Worm (Caenorhabditis elegans) whole organism, young adult: ENCODE measurements around the gene B0024.3.
A peak's percentile ranks its signal among the peaks of the same experiment; 100 is the strongest.

Source experiments
- B0261.1 ChIP-seq: sonication (generic microtip); optimal IDR thresholded peaks from 2 replicates; lab custom pipeline; 2016; ENCODE audit warnings: mild to moderate bottlenecking, missing genetic modification characterization, moderate library complexity, missing compliant biosample characterization
- B0336.3 ChIP-seq: fragments of 200-800 bp; sonication (Bioruptor generic); IDR thresholded peaks from 2 replicates; pipeline ENCODE4 v1.3.6; 2022; ENCODE audit warnings: missing genetic modification characterization, missing compliant biosample characterization
- C06A6.2 ChIP-seq: fragments of 200-800 bp; sonication (Bioruptor generic); conservative IDR thresholded peaks from 2 replicates; pipeline ENCODE4 v1.3.6; 2022; ENCODE audit warnings: missing genetic modification characterization, missing compliant biosample characterization
- C17E4.6 ChIP-seq: fragments of 200-800 bp; sonication (Bioruptor generic); IDR thresholded peaks from 2 replicates; pipeline ENCODE4 v1.3.6; 2022; ENCODE audit warnings: missing genetic modification reagents, missing genetic modification characterization, missing compliant biosample characterization
- D2030.7 ChIP-seq: fragments of 200-800 bp; sonication (Bioruptor generic); IDR thresholded peaks from 2 replicates; pipeline ENCODE4 v1.3.6; 2022; ENCODE audit warnings: missing genetic modification reagents, missing genetic modification characterization, missing compliant biosample characterization
- F49E8.2 ChIP-seq: sonication (generic microtip); optimal IDR thresholded peaks from 3 replicates; lab custom pipeline; 2017; ENCODE audit warnings: missing genetic modification characterization, mild to moderate bottlenecking, missing compliant biosample characterization, antibody characterized with exemption, moderate library complexity; ENCODE audit not compliant: insufficient read depth
- F57A8.1 ChIP-seq: fragments of 200-800 bp; sonication (Bioruptor generic); optimal IDR thresholded peaks from 2 replicates; lab custom pipeline; 2018; ENCODE audit warnings: mild to moderate bottlenecking, missing genetic modification characterization, moderate library complexity, missing compliant biosample characterization
- Y53G8AR.9 ChIP-seq: fragments of 200-800 bp; sonication (Bioruptor generic); conservative IDR thresholded peaks from 2 replicates; pipeline ENCODE4 v1.3.6; 2022; ENCODE audit warnings: missing genetic modification reagents, missing genetic modification characterization, missing compliant biosample characterization
- Y56A3A.18 ChIP-seq: fragments of 200-800 bp; sonication (Bioruptor generic); IDR thresholded peaks from 2 replicates; pipeline ENCODE4 v1.3.6; 2022; ENCODE audit warnings: missing genetic modification reagents, missing genetic modification characterization, missing compliant biosample characterization
- Y95B8A.8 ChIP-seq: fragments of 200-800 bp; sonication (Bioruptor generic); IDR thresholded peaks from 2 replicates; pipeline ENCODE4 v1.3.6; 2022; ENCODE audit warnings: missing genetic modification reagents, missing genetic modification characterization, missing compliant biosample characterization
- ama-1 ChIP-seq, 3 experiments: fragments of 150-350 bp in 1 of 3; sonication (generic microtip) in 2 of 3; optimal IDR thresholded peaks; 2 replicates each; lab custom pipeline; 2014 to 2018; ENCODE audit warnings: missing biosample characterization in 2 of 3, missing genetic modification characterization in 2 of 3, missing genetic modification reagents in 2 of 3
- aptf-2 ChIP-seq: fragments of 200-800 bp; sonication (Bioruptor generic); conservative IDR thresholded peaks from 2 replicates; pipeline ENCODE4 v1.3.6; 2022; ENCODE audit warnings: missing genetic modification reagents, missing genetic modification characterization, missing compliant biosample characterization
- athp-1 ChIP-seq: sonication (generic microtip); optimal IDR thresholded peaks from 2 replicates; lab custom pipeline; 2017; ENCODE audit warnings: mild to moderate bottlenecking, missing genetic modification characterization, missing compliant biosample characterization
- cebp-1 ChIP-seq, 2 experiments: fragments of 200-800 bp in 1 of 2; sonication (Bioruptor generic) in 1 of 2; sonication (generic microtip) in 1 of 2; IDR thresholded peaks in 1 of 2; optimal IDR thresholded peaks in 1 of 2; 2 replicates each; pipeline versions ENCODE4 v1.3.6 to Lab custom; 2017 to 2022; ENCODE audit warnings: missing compliant biosample characterization in 2 of 2, missing genetic modification characterization in 2 of 2, mild to moderate bottlenecking in 1 of 2, missing genetic modification reagents in 1 of 2, moderate library complexity in 1 of 2
- ceh-100 ChIP-seq: fragments of 200-800 bp; sonication (Bioruptor generic); IDR thresholded peaks from 2 replicates; pipeline ENCODE4 v1.3.6; 2022; ENCODE audit warnings: missing genetic modification reagents, missing genetic modification characterization, missing compliant biosample characterization
- egl-44 ChIP-seq: fragments of 200-800 bp; sonication (Bioruptor generic); IDR thresholded peaks from 2 replicates; pipeline ENCODE4 v1.3.6; 2022; ENCODE audit warnings: missing genetic modification reagents, missing genetic modification characterization, missing compliant biosample characterization
- egrh-3 ChIP-seq: fragments of 200-800 bp; sonication (Bioruptor generic); IDR thresholded peaks from 2 replicates; pipeline ENCODE4 v1.3.6; 2022; ENCODE audit warnings: missing genetic modification reagents, missing genetic modification characterization, missing compliant biosample characterization
- him-1 ChIP-seq: sonication (generic microtip); optimal IDR thresholded peaks from 2 replicates; lab custom pipeline; 2016; ENCODE audit warnings: missing genotype, missing genetic modification reagents, missing genetic modification characterization, missing compliant biosample characterization
- hmg-1.2 ChIP-seq: fragments of 200-800 bp; sonication (Bioruptor generic); IDR thresholded peaks from 2 replicates; pipeline ENCODE4 v1.3.6; 2022; ENCODE audit warnings: missing genetic modification reagents, missing genetic modification characterization, missing compliant biosample characterization
- lsl-1 ChIP-seq: fragments of 200-800 bp; sonication (Bioruptor generic); optimal IDR thresholded peaks from 2 replicates; lab custom pipeline; 2018; ENCODE audit warnings: mild to moderate bottlenecking, missing genetic modification characterization, moderate library complexity, missing compliant biosample characterization
- madf-6 ChIP-seq: fragments of 200-800 bp; sonication (Bioruptor generic); IDR thresholded peaks from 2 replicates; pipeline ENCODE4 v1.3.6; 2022; ENCODE audit warnings: missing genetic modification reagents, missing genetic modification characterization, missing compliant biosample characterization
- mel-28 ChIP-seq: sonication (generic microtip); optimal IDR thresholded peaks from 2 replicates; lab custom pipeline; 2016; ENCODE audit warnings: borderline replicate concordance, mild to moderate bottlenecking, missing genetic modification characterization, missing compliant biosample characterization
- mxl-1 ChIP-seq: sonication (generic microtip); optimal IDR thresholded peaks from 2 replicates; lab custom pipeline; 2016; ENCODE audit warnings: missing genetic modification characterization, missing compliant biosample characterization
- nfya-1 ChIP-seq: sonication (generic microtip); optimal IDR thresholded peaks from 2 replicates; lab custom pipeline; 2017; ENCODE audit warnings: antibody characterized with exemption, missing compliant biosample characterization, missing genetic modification characterization, borderline replicate concordance; ENCODE audit not compliant: insufficient read depth
- nfyb-1 ChIP-seq: fragments of 200-800 bp; sonication (Bioruptor generic); IDR thresholded peaks from 2 replicates; pipeline ENCODE4 v1.3.6; 2022; ENCODE audit warnings: missing genetic modification reagents, missing genetic modification characterization, missing compliant biosample characterization
- nhr-80 ChIP-seq: sonication (generic microtip); optimal IDR thresholded peaks from 2 replicates; lab custom pipeline; 2016; ENCODE audit warnings: missing genetic modification characterization, missing compliant biosample characterization
- nhr-90 ChIP-seq: sonication (generic microtip); optimal IDR thresholded peaks from 2 replicates; lab custom pipeline; 2016; ENCODE audit warnings: missing genotype, mild to moderate bottlenecking, missing genetic modification characterization, missing compliant biosample characterization
- snpc-4 ChIP-seq, 5 experiments: fragments of 150-350 bp in 1 of 5; sonication (generic microtip) in 4 of 5; optimal IDR thresholded peaks; 2 replicates each; lab custom pipeline; 2014 to 2018; ENCODE audit warnings: missing genetic modification characterization in 5 of 5, missing biosample characterization in 3 of 5, antibody characterized with exemption in 2 of 5, mild to moderate bottlenecking in 2 of 5, missing compliant biosample characterization in 2 of 5, missing genotype in 2 of 5, moderate library complexity in 2 of 5, missing genetic modification reagents in 1 of 5
- unc-62 ChIP-seq: fragments of 150-350 bp; optimal IDR thresholded peaks from 2 replicates; lab custom pipeline; 2014; ENCODE audit warnings: missing biosample characterization, missing genetic modification reagents, missing genetic modification characterization
- xnd-1 ChIP-seq: sonication (generic microtip); optimal IDR thresholded peaks from 2 replicates; lab custom pipeline; 2016; ENCODE audit warnings: missing genotype, missing genetic modification reagents, missing genetic modification characterization, missing compliant biosample characterization
- zfh-2 ChIP-seq: fragments of 200-800 bp; sonication (Bioruptor generic); conservative IDR thresholded peaks from 2 replicates; pipeline ENCODE4 v1.3.6; 2022; ENCODE audit warnings: missing genetic modification reagents, missing genetic modification characterization, missing compliant biosample characterization

The B0024.3 gene

DNA sequence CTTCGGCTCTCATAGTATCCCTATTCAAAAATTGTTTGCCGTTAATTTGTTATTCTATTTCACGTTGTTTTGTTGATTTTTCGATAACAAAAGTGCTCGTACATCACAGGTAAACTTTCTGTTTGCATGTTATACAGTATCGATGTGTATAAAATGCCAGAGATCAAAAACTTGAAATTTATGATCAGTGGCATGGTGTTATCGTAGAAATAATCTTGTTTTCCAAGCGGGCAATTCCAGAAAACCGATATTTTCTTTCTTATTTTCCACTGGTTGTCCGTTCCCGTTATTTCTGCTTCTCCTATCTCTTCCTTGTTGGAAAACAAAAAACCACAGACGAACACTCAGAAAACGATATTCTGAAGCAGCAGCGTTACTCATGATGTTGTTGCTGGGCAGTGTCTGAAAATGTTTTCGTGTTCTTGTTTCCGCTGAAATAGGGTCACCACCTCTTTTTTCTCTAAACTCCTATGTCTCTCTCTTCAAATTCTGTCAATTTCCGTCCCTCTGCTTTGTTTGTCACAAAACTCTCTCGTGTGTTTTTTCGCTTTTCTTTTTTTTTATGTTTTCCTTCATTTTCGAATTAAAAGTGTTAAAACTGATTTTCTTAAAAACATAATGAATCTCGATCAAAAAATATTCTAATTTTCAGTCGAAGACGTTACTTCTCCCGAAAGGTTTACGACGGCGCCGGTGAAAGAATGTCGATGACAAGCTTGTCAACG, 38.9 kb upstream of the B0024.3 start, which contains the start of gene akt-1:
Gene akt-1, plus strand, starts transcription at position 651 of the 725 bp plus-strand sequence.
- TF ChIP-seq egl-44 (GFP tag; lab: Robert Waterston, UW) (no peak), lsl-1 (GFP tag; lab: Kevin White, UChicago) (no peak), aptf-2 (GFP tag; lab: Robert Waterston, UW) (no peak), nfyb-1 (GFP tag; lab: Robert Waterston, UW) (0 out of 2 replicates have a peak, but pooled peaks have one; percentile 9), Y53G8AR.9 (0 out of 2 replicates have a peak, but pooled peaks have one; percentile 40), egrh-3 (GFP tag; lab: Robert Waterston, UW) (no peak), snpc-4 (GFP tag; optimal IDR thresholded peaks at IDR 0.05; lab: Kevin White, UChicago) (no peak), snpc-4 (tag; optimal IDR thresholded peaks at IDR 0.05; lab: Kevin White, UChicago) (no peak), C06A6.2 (GFP tag; lab: Robert Waterston, UW) (no peak), zfh-2 (GFP tag; lab: Robert Waterston, UW) (peak; percentile 44; the same call in 1 of the 2 replicates), nfya-1 (no peak)
- TF ChIP-seq, all 124 proteins: peak for 3

ce11 chrV:10249515-10249914, 37.8 kb upstream of the B0024.3 start:
- TF ChIP-seq C17E4.6 (GFP tag; lab: Robert Waterston, UW) (no peak), ceh-100 (GFP tag; lab: Robert Waterston, UW) (no peak), athp-1 (tag; lab: Kevin White, UChicago) (no peak), D2030.7 (GFP tag; lab: Robert Waterston, UW) (no peak), nhr-90 (tag; lab: Kevin White, UChicago) (no peak)

- peak; percentile 10 for TF ChIP-seq F49E8.2 (tag; lab: Kevin White, UChicago)
- peak; percentile 44; the same call in 1 of the 2 replicates for TF ChIP-seq Y56A3A.18 (GFP tag; lab: Robert Waterston, UW)
- TF ChIP-seq F57A8.1, result no peak
- peak; percentile 53; the same call in 1 of the 2 replicates for TF ChIP-seq B0336.3 (GFP tag; lab: Robert Waterston, UW)
- peak; percentile 25 for TF ChIP-seq him-1 (tag; lab: Kevin White, UChicago)
- no peak for TF ChIP-seq mel-28 (tag; lab: Kevin White, UChicago)
- no peak for TF ChIP-seq ama-1 (optimal IDR thresholded peaks at IDR 0.05; lab: Kevin White, UChicago)
- peak in 1 of 2 experiments; percentile 64 for TF ChIP-seq ama-1 (GFP tag; optimal IDR thresholded peaks at IDR 0.05; lab: Kevin White, UChicago)
- TF ChIP-seq madf-6 (GFP tag; lab: Robert Waterston, UW), result 0 out of 2 replicates have a peak, but pooled peaks have one; percentile 11
- no peak for TF ChIP-seq mxl-1 (tag; lab: Kevin White, UChicago)
- TF ChIP-seq Y95B8A.8 (GFP tag; lab: Robert Waterston, UW), result peak; percentile 67; the same call in 1 of the 2 replicates
- TF ChIP-seq cebp-1 (GFP tag; IDR thresholded peaks at IDR 0.05; lab: Robert Waterston, UW), result no peak; the same call in 1 of the 2 replicates
- TF ChIP-seq cebp-1 (tag; optimal IDR thresholded peaks at IDR 0.05; lab: Kevin White, UChicago), result peak; percentile 24
- TF ChIP-seq B0261.1 (tag; lab: Kevin White, UChicago), result no peak
These were observed 34.7 kb upstream of the B0024.3 start for ce11 chrV:10252682-10253081.

- TF ChIP-seq hmg-1.2 (GFP tag; lab: Robert Waterston, UW) (no peak), unc-62 (peak; percentile 42), xnd-1 (no peak), lsl-1 (GFP tag; lab: Kevin White, UChicago) (no peak), cebp-1 (GFP tag; IDR thresholded peaks at IDR 0.05; lab: Robert Waterston, UW) (0 out of 2 replicates have a peak, but pooled peaks have one; percentile 31), cebp-1 (tag; optimal IDR thresholded peaks at IDR 0.05; lab: Kevin White, UChicago) (peak; percentile 87), snpc-4 (GFP tag; optimal IDR thresholded peaks at IDR 0.05; lab: Kevin White, UChicago) (no peak), snpc-4 (tag; optimal IDR thresholded peaks at IDR 0.05; lab: Kevin White, UChicago) (peak in 1 of 4 experiments; percentile 8), nhr-80 (tag; lab: Kevin White, UChicago) (peak; percentile 38), athp-1 (tag; lab: Kevin White, UChicago) (no peak), Y95B8A.8 (GFP tag; lab: Robert Waterston, UW) (no peak)
- TF ChIP-seq, all 124 proteins: peak for 4
These were observed 32.3 kb upstream of the B0024.3 start, which contains the start of gene rop-1 for ce11 chrV:10255005-10255472. rop-1 (minus strand) TSS chrV:10255055.
